Worm (Caenorhabditis elegans) whole organism, L4/young adult: ENCODE data around the gene lec-3.

Experiments used
- W03F9.2 ChIP-seq: fragments of 150-350 bp; optimal IDR thresholded peaks from 2 replicates; lab custom pipeline; 2014; ENCODE audit warnings: missing biosample characterization, missing genetic modification characterization
- dao-5 ChIP-seq: sonication (generic microtip); optimal IDR thresholded peaks from 2 replicates; lab custom pipeline; 2016; ENCODE audit warnings: missing genotype, missing genetic modification characterization, moderate library complexity, missing compliant biosample characterization
- him-1 ChIP-seq: sonication (generic microtip); optimal IDR thresholded peaks from 2 replicates; lab custom pipeline; 2016; ENCODE audit warnings: missing genotype, missing genetic modification reagents, missing genetic modification characterization, missing compliant biosample characterization

ce11 chrII:9986635-9987575 is 4.0 kb upstream of the lec-3 start:
- TF ChIP-seq him-1 (tag; lab: Kevin White, UChicago) (no peak), W03F9.2 (tag; lab: Kevin White, UChicago) (no peak), dao-5 (tag; lab: Kevin White, UChicago) (no peak)
